Fruit fly (Drosophila melanogaster) whole organism: ENCODE data around the gene CG15646.

Experiments
- Dll ChIP-seq: fragments of >200 bp; optimal IDR thresholded peaks from 2 replicates; lab custom pipeline; 2017
- EcR ChIP-seq, 2 experiments: fragments of >200 bp; optimal IDR thresholded peaks; 2 replicates each; lab custom pipeline; 2017; ENCODE audit warnings: missing biosample characterization in 2 of 2, missing genetic modification characterization in 2 of 2, missing genetic modification reagents in 2 of 2
- pan ChIP-seq: fragments of >200 bp; optimal IDR thresholded peaks from 2 replicates; lab custom pipeline; 2017
- psq ChIP-seq: fragments of >200 bp; optimal IDR thresholded peaks from 2 replicates; lab custom pipeline; 2017
- usp ChIP-seq: fragments of >200 bp; optimal IDR thresholded peaks from 2 replicates; lab custom pipeline; 2017; ENCODE audit warnings: missing biosample characterization, missing genetic modification characterization, mixed read lengths

- TF ChIP-seq usp (GFP tag; lab: Kevin White, UChicago) = no peak
- no peak for TF ChIP-seq psq
- no peak for TF ChIP-seq Dll (lab: Kevin White, UChicago)
- TF ChIP-seq EcR (GFP tag; optimal IDR thresholded peaks at IDR 0.05; lab: Kevin White, UChicago) = no peak
- no peak for TF ChIP-seq pan
Measured at dm6 chrX:15653364-15653809, 17.4 kb downstream of the CG15646 start.
